Fruit fly (Drosophila melanogaster) whole organism, wandering third instar larva: Measurements from ENCODE around the gene CG8813.

Source experiments
- Abd-B ChIP-seq: fragments of >200 bp; optimal IDR thresholded peaks from 2 replicates; lab custom pipeline; 2017; ENCODE audit warnings: missing biosample characterization, missing genetic modification characterization
- CG32264 ChIP-seq: fragments of 200-800 bp; sonication (Bioruptor generic); optimal IDR thresholded peaks from 2 replicates; lab custom pipeline; 2016; ENCODE audit warnings: missing biosample characterization, missing genetic modification characterization
- CG9705 ChIP-seq: fragments of 200-800 bp; sonication (Bioruptor generic); optimal IDR thresholded peaks from 2 replicates; lab custom pipeline; 2018; ENCODE audit warnings: missing biosample characterization, mild to moderate bottlenecking, missing genetic modification characterization
- CrebA ChIP-seq: fragments of 200-800 bp; sonication (Bioruptor generic); optimal IDR thresholded peaks from 2 replicates; lab custom pipeline; 2016; ENCODE audit warnings: missing biosample characterization, mild to moderate bottlenecking, missing genetic modification characterization, borderline replicate concordance
- Dif ChIP-seq: fragments of 200-275, 200-300 bp; sonication (Bioruptor generic); optimal IDR thresholded peaks from 2 replicates; lab custom pipeline; 2018; ENCODE audit warnings: missing biosample characterization, missing genetic modification characterization; ENCODE audit not compliant: partially characterized antibody
- GATAd ChIP-seq: sonication (Bioruptor generic); optimal IDR thresholded peaks from 2 replicates; lab custom pipeline; 2016; ENCODE audit warnings: missing biosample characterization, missing genetic modification characterization
- HLH106 ChIP-seq: fragments of 200-800 bp; optimal IDR thresholded peaks from 3 replicates; lab custom pipeline; 2019; ENCODE audit warnings: missing biosample characterization, mild to moderate bottlenecking, missing genetic modification characterization, moderate library complexity
- Hnf4 ChIP-seq: fragments of 200-800 bp; sonication (Bioruptor generic); optimal IDR thresholded peaks from 2 replicates; lab custom pipeline; 2016; ENCODE audit warnings: missing biosample characterization, mild to moderate bottlenecking, missing genetic modification characterization
- Hr78 ChIP-seq: fragments of >200 bp; optimal IDR thresholded peaks from 2 replicates; lab custom pipeline; 2017; ENCODE audit warnings: missing biosample characterization, missing genetic modification characterization
- Hr83 ChIP-seq: fragments of 200-300 bp; sonication (Bioruptor generic); optimal IDR thresholded peaks from 2 replicates; lab custom pipeline; 2016; ENCODE audit warnings: missing biosample characterization, mild to moderate bottlenecking, missing genetic modification characterization, moderate library complexity; ENCODE audit not compliant: poor library complexity, severe bottlenecking
- Jra ChIP-seq: sonication (Bioruptor generic); optimal IDR thresholded peaks from 2 replicates; lab custom pipeline; 2016; ENCODE audit warnings: missing biosample characterization, missing genetic modification characterization
- Mio ChIP-seq: sonication (Bioruptor generic); optimal IDR thresholded peaks from 2 replicates; lab custom pipeline; 2016; ENCODE audit warnings: missing biosample characterization, missing genetic modification characterization
- Myc ChIP-seq: fragments of >200 bp; optimal IDR thresholded peaks from 2 replicates; lab custom pipeline; 2017
- N ChIP-seq: fragments of >200 bp; optimal IDR thresholded peaks from 2 replicates; lab custom pipeline; 2018; ENCODE audit warnings: missing biosample characterization, missing external identifiers, missing genetic modification characterization
- OdsH ChIP-seq: fragments of 200-800 bp; sonication (Bioruptor generic); optimal IDR thresholded peaks from 2 replicates; lab custom pipeline; 2016; ENCODE audit warnings: missing biosample characterization, mild to moderate bottlenecking, missing genetic modification characterization
- Rel ChIP-seq, 2 experiments: fragments of 200-800 bp; sonication (Bioruptor generic) in 1 of 2; optimal IDR thresholded peaks; 2 replicates in 1 of 2; 3 replicates in 1 of 2; lab custom pipeline; 2016 to 2019; ENCODE audit warnings: mild to moderate bottlenecking in 2 of 2, missing biosample characterization in 2 of 2, missing genetic modification characterization in 2 of 2, moderate library complexity in 1 of 2
- Sp1 ChIP-seq: fragments of 200-800 bp; sonication (Bioruptor generic); optimal IDR thresholded peaks from 3 replicates; lab custom pipeline; 2019; ENCODE audit warnings: missing biosample characterization, mild to moderate bottlenecking, missing genetic modification characterization, moderate library complexity
- Vsx2 ChIP-seq: fragments of 200-300, 225-300 bp; sonication (Bioruptor generic); optimal IDR thresholded peaks from 2 replicates; lab custom pipeline; 2018; ENCODE audit warnings: missing biosample characterization, missing genetic modification characterization; ENCODE audit not compliant: partially characterized antibody
- brk ChIP-seq: fragments of 200-800 bp; sonication (Bioruptor generic); optimal IDR thresholded peaks from 2 replicates; lab custom pipeline; 2016; ENCODE audit warnings: missing biosample characterization, mild to moderate bottlenecking, missing genetic modification characterization
- dl ChIP-seq, 2 experiments: fragments of 175-275, 200-275 bp in 1 of 2; fragments of 200-275 bp in 1 of 2; sonication (Bioruptor generic); optimal IDR thresholded peaks; lab custom pipeline; 2018; ENCODE audit warnings: mild to moderate bottlenecking in 2 of 2, missing biosample characterization in 2 of 2, missing genetic modification characterization in 2 of 2, moderate library complexity in 2 of 2; ENCODE audit not compliant: partially characterized antibody in 2 of 2, insufficient read depth in 1 of 2
- dmrt93B ChIP-seq: fragments of 200-800 bp; sonication (Bioruptor generic); optimal IDR thresholded peaks from 2 replicates; lab custom pipeline; 2018; ENCODE audit warnings: missing biosample characterization, mild to moderate bottlenecking, missing genetic modification characterization
- ey ChIP-seq: fragments of 200-800 bp; sonication (Bioruptor generic); optimal IDR thresholded peaks from 2 replicates; lab custom pipeline; 2016; ENCODE audit warnings: missing biosample characterization, missing genetic modification characterization
- foxo ChIP-seq, 2 experiments: fragments of 200-800 bp; sonication (Bioruptor generic); optimal IDR thresholded peaks; 2 replicates in 1 of 2; 3 replicates in 1 of 2; lab custom pipeline; 2016 to 2017; ENCODE audit warnings: missing biosample characterization in 2 of 2, missing genetic modification characterization in 2 of 2
- fru ChIP-seq: fragments of 200-800 bp; sonication (Bioruptor generic); optimal IDR thresholded peaks from 3 replicates; lab custom pipeline; 2016; ENCODE audit warnings: missing biosample characterization, mild to moderate bottlenecking, missing genetic modification characterization
- h ChIP-seq: fragments of 200-800 bp; sonication (Bioruptor generic); optimal IDR thresholded peaks from 3 replicates; lab custom pipeline; 2016; ENCODE audit warnings: missing biosample characterization, mild to moderate bottlenecking, missing genetic modification characterization
- lola ChIP-seq: fragments of >200 bp; optimal IDR thresholded peaks from 2 replicates; lab custom pipeline; 2017; ENCODE audit warnings: missing biosample characterization, missing genetic modification characterization
- pan ChIP-seq: fragments of >200 bp; optimal IDR thresholded peaks from 2 replicates; lab custom pipeline; 2017
- psq ChIP-seq: fragments of 200-800 bp; sonication (Bioruptor generic); optimal IDR thresholded peaks from 3 replicates; lab custom pipeline; 2017; ENCODE audit warnings: missing biosample characterization, mild to moderate bottlenecking, missing genetic modification characterization, moderate library complexity
- rgr ChIP-seq: fragments of 200-800 bp; sonication (Bioruptor generic); optimal IDR thresholded peaks from 3 replicates; lab custom pipeline; 2016; ENCODE audit warnings: missing biosample characterization, mild to moderate bottlenecking, missing genetic modification characterization
- sage ChIP-seq: fragments of 200-800 bp; sonication (Bioruptor generic); optimal IDR thresholded peaks from 2 replicates; lab custom pipeline; 2016; ENCODE audit warnings: missing biosample characterization, mild to moderate bottlenecking, missing genetic modification characterization
- sv ChIP-seq: fragments of 200-800 bp; sonication (Bioruptor generic); optimal IDR thresholded peaks from 3 replicates; lab custom pipeline; 2016; ENCODE audit warnings: missing biosample characterization, missing genetic modification characterization
- tai ChIP-seq: sonication (Bioruptor generic); optimal IDR thresholded peaks from 2 replicates; lab custom pipeline; 2016; ENCODE audit warnings: missing biosample characterization, missing genetic modification characterization
- usp ChIP-seq: fragments of >200 bp; optimal IDR thresholded peaks from 2 replicates; lab custom pipeline; 2017; ENCODE audit warnings: missing biosample characterization, missing genetic modification characterization
- woc ChIP-seq: sonication (Bioruptor generic); optimal IDR thresholded peaks from 2 replicates; lab custom pipeline; 2016; ENCODE audit warnings: missing biosample characterization, mild to moderate bottlenecking, missing genetic modification characterization

The CG8813 gene

dm6 chr2L:2901445-2901844 lies 32.0 kb downstream of the CG8813 start:
- TF ChIP-seq foxo (GFP tag; optimal IDR thresholded peaks at IDR 0.05; lab: Kevin White, UChicago) (peak in 1 of 2 experiments; percentile 0), lola (GFP tag; lab: Kevin White, UChicago) (no peak)

dm6 chr2L:2903649-2904048 lies 34.2 kb downstream of the CG8813 start:
- TF ChIP-seq woc (GFP tag; lab: Kevin White, UChicago) (no peak), brk (GFP tag; lab: Kevin White, UChicago) (no peak), Mio (GFP tag; lab: Kevin White, UChicago) (no peak), Rel (GFP tag; optimal IDR thresholded peaks at IDR 0.05; lab: Kevin White, UChicago) (no peak), Rel (tag; optimal IDR thresholded peaks at IDR 0.05; lab: Kevin White, UChicago) (no peak), N (GFP tag; lab: Kevin White, UChicago) (no peak), Sp1 (GFP tag; lab: Kevin White, UChicago) (no peak), sage (GFP tag; lab: Kevin White, UChicago) (no peak), CG9705 (no peak), Jra (GFP tag; lab: Kevin White, UChicago) (no peak), Abd-B (no peak), lola (GFP tag; lab: Kevin White, UChicago) (no peak), ey (GFP tag; lab: Kevin White, UChicago) (no peak), Myc (no peak)

- TF ChIP-seq h (GFP tag; lab: Kevin White, UChicago) (no peak), OdsH (GFP tag; lab: Kevin White, UChicago) (peak; percentile 11), HLH106 (tag; lab: Kevin White, UChicago) (no peak), sv (GFP tag; lab: Kevin White, UChicago) (no peak), Hnf4 (GFP tag; lab: Kevin White, UChicago) (peak; percentile 8), brk (GFP tag; lab: Kevin White, UChicago) (no peak), sage (GFP tag; lab: Kevin White, UChicago) (no peak), ey (GFP tag; lab: Kevin White, UChicago) (no peak), GATAd (GFP tag; lab: Kevin White, UChicago) (peak; percentile 50), Hr78 (GFP tag; lab: Kevin White, UChicago) (no peak), pan (lab: Kevin White, UChicago) (no peak)
Observed at dm6 chr2L:2904316-2905050, 35.0 kb downstream of the CG8813 start.

dm6 chr2L:2905051-2905446 lies 35.6 kb downstream of the CG8813 start:
- peak; percentile 53 for TF ChIP-seq OdsH (GFP tag; lab: Kevin White, UChicago)
- no peak for TF ChIP-seq brk (GFP tag; lab: Kevin White, UChicago)
- no peak for TF ChIP-seq Rel (GFP tag; optimal IDR thresholded peaks at IDR 0.05; lab: Kevin White, UChicago)
- no peak for TF ChIP-seq Rel (tag; optimal IDR thresholded peaks at IDR 0.05; lab: Kevin White, UChicago)
- TF ChIP-seq Abd-B: no peak
- no peak for TF ChIP-seq Vsx2 (GFP tag; lab: Kevin White, UChicago)
- TF ChIP-seq Hnf4 (GFP tag; lab: Kevin White, UChicago): peak; percentile 9
- peak; percentile 45 for TF ChIP-seq h (GFP tag; lab: Kevin White, UChicago)
- peak in 1 of 2 experiments; percentile 68 for TF ChIP-seq foxo (GFP tag; optimal IDR thresholded peaks at IDR 0.05; lab: Kevin White, UChicago)
- TF ChIP-seq dmrt93B: peak; percentile 19
- no peak for TF ChIP-seq lola (GFP tag; lab: Kevin White, UChicago)
- TF ChIP-seq Sp1 (GFP tag; lab: Kevin White, UChicago): peak; percentile 64
- no peak for TF ChIP-seq Dif
- no peak for TF ChIP-seq dl (GFP tag; optimal IDR thresholded peaks at IDR 0.05; lab: Kevin White, UChicago; ENCODE audit: insufficient read depth in 1 of 2, partially characterized antibody in 2 of 2)
- TF ChIP-seq fru (GFP tag; lab: Kevin White, UChicago): peak; percentile 52
- peak; percentile 50 for TF ChIP-seq HLH106 (tag; lab: Kevin White, UChicago)
- peak; percentile 65 for TF ChIP-seq rgr (GFP tag; lab: Kevin White, UChicago)
- peak; percentile 89 for TF ChIP-seq psq (GFP tag; lab: Kevin White, UChicago)

dm6 chr2L:2906122-2906521 lies 36.7 kb downstream of the CG8813 start:
- no peak for TF ChIP-seq tai (GFP tag; lab: Kevin White, UChicago)
- no peak for TF ChIP-seq pan (lab: Kevin White, UChicago)
- TF ChIP-seq Jra (GFP tag; lab: Kevin White, UChicago): no peak
- TF ChIP-seq dmrt93B: no peak
- no peak for TF ChIP-seq Myc
- TF ChIP-seq Hr83: no peak
- no peak for TF ChIP-seq lola (GFP tag; lab: Kevin White, UChicago)
- no peak for TF ChIP-seq CrebA
- no peak for TF ChIP-seq rgr (GFP tag; lab: Kevin White, UChicago)
- no peak for TF ChIP-seq sv (GFP tag; lab: Kevin White, UChicago)
- TF ChIP-seq Rel (GFP tag; optimal IDR thresholded peaks at IDR 0.05; lab: Kevin White, UChicago): no peak
- TF ChIP-seq Rel (tag; optimal IDR thresholded peaks at IDR 0.05; lab: Kevin White, UChicago): no peak
- no peak for TF ChIP-seq Sp1 (GFP tag; lab: Kevin White, UChicago)
- no peak for TF ChIP-seq CG32264 (GFP tag; lab: Kevin White, UChicago)
- TF ChIP-seq usp (GFP tag; lab: Kevin White, UChicago): no peak
- no peak for TF ChIP-seq woc (GFP tag; lab: Kevin White, UChicago)
- no peak for TF ChIP-seq HLH106 (tag; lab: Kevin White, UChicago)
- no peak for TF ChIP-seq fru (GFP tag; lab: Kevin White, UChicago)
- no peak for TF ChIP-seq foxo (GFP tag; optimal IDR thresholded peaks at IDR 0.05; lab: Kevin White, UChicago)
